Worm (Caenorhabditis elegans) whole organism, L1 larva: Measurements from ENCODE around the gene tmem-184.

Experiments used
- ama-1 ChIP-seq: fragments of 150-350 bp; optimal IDR thresholded peaks from 2 replicates; lab custom pipeline; 2014
- unc-62 ChIP-seq: fragments of 150-350 bp; optimal IDR thresholded peaks from 2 replicates; lab custom pipeline; 2014; ENCODE audit warnings: missing biosample characterization, missing genetic modification reagents, missing genetic modification characterization

DNA sequence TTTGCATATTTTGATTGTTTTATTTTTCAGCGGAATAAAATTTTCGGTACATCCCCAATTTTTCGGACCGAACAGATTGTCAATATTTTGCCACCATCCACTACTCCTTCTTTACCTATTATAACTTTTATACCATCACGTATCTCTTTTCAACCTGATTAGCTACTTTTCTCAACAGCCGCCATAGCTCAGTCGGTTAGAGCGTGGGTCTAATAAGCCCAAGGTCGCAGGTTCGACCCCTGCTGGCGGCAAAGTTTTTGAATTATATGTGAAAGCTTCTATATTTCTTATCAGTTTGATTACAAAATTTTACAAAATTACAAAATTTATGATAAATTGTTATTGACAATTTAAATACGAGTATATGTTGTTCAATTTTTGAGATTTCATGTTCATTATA, 27.7 kb downstream of the tmem-184 start:
- TF ChIP-seq unc-62 (GFP tag; lab: Kevin White, UChicago) (no peak), ama-1 (lab: Kevin White, UChicago) (no peak)
